Worm (Caenorhabditis elegans) whole organism, L1 larva: Measurements from ENCODE around the gene T13H5.1.

Experiments used
- aha-1 ChIP-seq: fragments of 150-350 bp; optimal IDR thresholded peaks from 2 replicates; lab custom pipeline; 2014; ENCODE audit warnings: missing biosample characterization, missing genetic modification characterization
- blmp-1 ChIP-seq: fragments of 150-350 bp; optimal IDR thresholded peaks from 2 replicates; lab custom pipeline; 2014; ENCODE audit warnings: missing biosample characterization, missing genetic modification characterization
- ceh-8 ChIP-seq: fragments of 200-800 bp; sonication (Bioruptor generic); optimal IDR thresholded peaks from 2 replicates; lab custom pipeline; 2018; ENCODE audit warnings: mild to moderate bottlenecking, missing genetic modification characterization, moderate library complexity, missing compliant biosample characterization
- ceh-82 ChIP-seq, 3 experiments: fragments of 150-350 bp in 1 of 3; sonication (generic microtip) in 2 of 3; optimal IDR thresholded peaks; 2 replicates each; lab custom pipeline; 2014 to 2017; ENCODE audit warnings: missing biosample characterization in 3 of 3, missing genetic modification characterization in 3 of 3
- ceh-90 ChIP-seq: sonication (generic microtip); optimal IDR thresholded peaks from 2 replicates; lab custom pipeline; 2016; ENCODE audit warnings: missing genetic modification characterization, missing compliant biosample characterization
- ces-1 ChIP-seq: fragments of 150-350 bp; optimal IDR thresholded peaks from 2 replicates; lab custom pipeline; 2014; ENCODE audit warnings: missing biosample characterization, missing genetic modification reagents, missing genetic modification characterization
- dpl-1 ChIP-seq, 3 experiments: fragments of 150-350 bp in 2 of 3; sonication (generic microtip) in 1 of 3; optimal IDR thresholded peaks; 2 replicates each; lab custom pipeline; 2014 to 2017; ENCODE audit warnings: missing biosample characterization in 3 of 3, missing genetic modification characterization in 3 of 3, missing genetic modification reagents in 3 of 3
- dsc-1 ChIP-seq: sonication (generic microtip); optimal IDR thresholded peaks from 2 replicates; lab custom pipeline; 2016; ENCODE audit warnings: mild to moderate bottlenecking, missing genetic modification characterization, missing compliant biosample characterization
- efl-1 ChIP-seq, 4 experiments: fragments of 150-350 bp; optimal IDR thresholded peaks in 3 of 4; peaks in 1 of 4; 1 replicate in 1 of 4; 2 replicates in 3 of 4; lab custom pipeline; 2014; ENCODE audit warnings: missing biosample characterization in 2 of 4, missing genetic modification characterization in 2 of 4, missing genetic modification reagents in 2 of 4
- elt-2 ChIP-seq: sonication (generic microtip); optimal IDR thresholded peaks from 2 replicates; lab custom pipeline; 2016; ENCODE audit warnings: missing genetic modification characterization, mild to moderate bottlenecking, inconsistent platforms, missing compliant biosample characterization, missing genetic modification reagents
- ets-5 ChIP-seq: fragments of 200-800 bp; sonication (Bioruptor generic); IDR thresholded peaks from 2 replicates; pipeline ENCODE4 v1.3.6; 2022; ENCODE audit warnings: missing genetic modification characterization, missing compliant biosample characterization
- fkh-4 ChIP-seq: sonication (generic microtip); optimal IDR thresholded peaks from 2 replicates; lab custom pipeline; 2016; ENCODE audit warnings: missing compliant biosample characterization, missing genetic modification characterization, borderline replicate concordance
- fkh-8 ChIP-seq: sonication (generic microtip); optimal IDR thresholded peaks from 2 replicates; lab custom pipeline; 2016; ENCODE audit warnings: mild to moderate bottlenecking, missing genetic modification characterization, missing compliant biosample characterization
- fos-1 ChIP-seq: fragments of 150-350 bp; optimal IDR thresholded peaks from 2 replicates; lab custom pipeline; 2014; ENCODE audit warnings: missing biosample characterization, missing genetic modification characterization
- hlh-4 ChIP-seq: sonication (generic microtip); optimal IDR thresholded peaks from 2 replicates; lab custom pipeline; 2016; ENCODE audit warnings: mild to moderate bottlenecking, missing genetic modification characterization, missing compliant biosample characterization
- jun-1 ChIP-seq: fragments of 150-350 bp; optimal IDR thresholded peaks from 2 replicates; lab custom pipeline; 2014; ENCODE audit warnings: missing biosample characterization, missing genetic modification reagents, missing genetic modification characterization
- lin-14 ChIP-seq: fragments of 200-800 bp; sonication (Bioruptor generic); optimal IDR thresholded peaks from 2 replicates; lab custom pipeline; 2018; ENCODE audit warnings: mild to moderate bottlenecking, missing genetic modification characterization, moderate library complexity, missing compliant biosample characterization
- lin-35 ChIP-seq, 2 experiments: fragments of 150-350 bp; optimal IDR thresholded peaks; 2 replicates each; lab custom pipeline; 2014; ENCODE audit warnings: missing biosample characterization in 2 of 2, missing genetic modification characterization in 2 of 2, missing genetic modification reagents in 2 of 2
- lsy-2 ChIP-seq, 2 experiments: fragments of 150-350 bp; optimal IDR thresholded peaks; 2 replicates each; lab custom pipeline; 2014; ENCODE audit warnings: missing biosample characterization in 2 of 2, missing genetic modification characterization in 2 of 2
- mab-9 ChIP-seq: fragments of 200-800 bp; sonication (Bioruptor generic); IDR thresholded peaks from 2 replicates; pipeline ENCODE4 v1.3.6; 2022; ENCODE audit warnings: missing genetic modification reagents, missing genetic modification characterization, missing compliant biosample characterization
- mdl-1 ChIP-seq, 2 experiments: fragments of 150-350 bp; optimal IDR thresholded peaks; 2 replicates each; lab custom pipeline; 2014 to 2017; ENCODE audit warnings: missing biosample characterization in 2 of 2, missing genetic modification characterization in 2 of 2, inconsistent platforms in 1 of 2
- nhr-11 ChIP-seq: fragments of 150-350 bp; optimal IDR thresholded peaks from 2 replicates; lab custom pipeline; 2014; ENCODE audit warnings: missing biosample characterization, missing genetic modification characterization
- nhr-12 ChIP-seq: sonication (generic microtip); optimal IDR thresholded peaks from 2 replicates; lab custom pipeline; 2017; ENCODE audit warnings: missing biosample characterization, missing genetic modification characterization
- nhr-20 ChIP-seq: sonication (generic microtip); optimal IDR thresholded peaks from 2 replicates; lab custom pipeline; 2016; ENCODE audit warnings: mild to moderate bottlenecking, missing genetic modification characterization, missing compliant biosample characterization
- nhr-71 ChIP-seq: sonication (generic microtip); optimal IDR thresholded peaks from 2 replicates; lab custom pipeline; 2016; ENCODE audit warnings: mild to moderate bottlenecking, missing genetic modification characterization, moderate library complexity, missing compliant biosample characterization
- nhr-90 ChIP-seq: sonication (generic microtip); optimal IDR thresholded peaks from 2 replicates; lab custom pipeline; 2016; ENCODE audit warnings: mild to moderate bottlenecking, missing genetic modification characterization, missing compliant biosample characterization; ENCODE audit not compliant: poor library complexity
- pag-3 ChIP-seq: sonication (generic microtip); optimal IDR thresholded peaks from 2 replicates; lab custom pipeline; 2017; ENCODE audit warnings: missing genetic modification characterization, mild to moderate bottlenecking, missing compliant biosample characterization, antibody characterized with exemption, borderline replicate concordance; ENCODE audit not compliant: insufficient read depth
- rnt-1 ChIP-seq: sonication (generic microtip); optimal IDR thresholded peaks from 2 replicates; lab custom pipeline; 2016; ENCODE audit warnings: mild to moderate bottlenecking, missing genetic modification characterization, moderate library complexity, missing compliant biosample characterization
- sox-4 ChIP-seq: sonication (generic microtip); optimal IDR thresholded peaks from 2 replicates; lab custom pipeline; 2016; ENCODE audit warnings: missing genetic modification characterization, missing compliant biosample characterization
- swsn-7 ChIP-seq: sonication (generic microtip); optimal IDR thresholded peaks from 2 replicates; lab custom pipeline; 2016; ENCODE audit warnings: missing genetic modification characterization, missing compliant biosample characterization
- unc-30 ChIP-seq: sonication (generic microtip); optimal IDR thresholded peaks from 2 replicates; lab custom pipeline; 2017; ENCODE audit warnings: missing biosample characterization, missing genetic modification characterization
- unc-98 ChIP-seq: fragments of 200-800 bp; sonication (Bioruptor generic); IDR thresholded peaks from 2 replicates; pipeline ENCODE4 v1.3.6; 2022; ENCODE audit warnings: missing genetic modification characterization, missing compliant biosample characterization
- vab-15 ChIP-seq: sonication (generic microtip); optimal IDR thresholded peaks from 2 replicates; lab custom pipeline; 2017; ENCODE audit warnings: missing genotype, mild to moderate bottlenecking, missing genetic modification characterization, missing compliant biosample characterization
- xbp-1 ChIP-seq: sonication (generic microtip); optimal IDR thresholded peaks from 2 replicates; lab custom pipeline; 2016; ENCODE audit warnings: missing genetic modification characterization, missing compliant biosample characterization
- zag-1 ChIP-seq: fragments of 150-350 bp; optimal IDR thresholded peaks from 2 replicates; lab custom pipeline; 2014; ENCODE audit warnings: missing biosample characterization, missing genetic modification characterization

T13H5.1 gene

DNA sequence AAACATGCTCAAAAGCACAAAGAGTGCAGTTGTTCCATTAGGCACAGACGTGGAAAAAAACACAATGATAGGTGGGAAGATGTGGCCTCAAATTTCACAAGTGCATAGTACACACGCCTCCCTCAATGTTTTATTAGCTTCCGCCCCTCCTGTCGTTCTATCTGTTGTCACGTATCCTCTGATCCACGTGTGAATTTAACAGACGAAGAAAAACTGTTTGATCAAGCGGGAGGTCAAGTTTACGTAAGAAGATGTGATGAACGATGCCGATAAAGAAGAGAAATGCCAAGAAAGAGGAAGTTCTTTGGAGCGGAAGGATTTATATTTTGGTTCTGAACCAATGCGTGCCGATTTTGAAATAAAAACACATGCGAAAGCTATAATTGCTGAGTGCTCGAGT is 58.1 kb downstream of the T13H5.1 start (continued):
- TF ChIP-seq lsy-2 (tag; optimal IDR thresholded peaks at IDR 0.05; lab: Kevin White, UChicago): no peak
- TF ChIP-seq rnt-1 (tag; lab: Kevin White, UChicago): no peak
- no peak for TF ChIP-seq nhr-90
- TF ChIP-seq aha-1: no peak
- peak; percentile 74 for TF ChIP-seq blmp-1 (tag; lab: Kevin White, UChicago)
- no peak for TF ChIP-seq vab-15 (tag; lab: Kevin White, UChicago)
- peak; percentile 61 for TF ChIP-seq lin-14 (GFP tag; lab: Kevin White, UChicago)
- no peak for TF ChIP-seq efl-1 (optimal IDR thresholded peaks at IDR 0.05; lab: Kevin White, UChicago)
- no peak for TF ChIP-seq efl-1 (GFP tag; optimal IDR thresholded peaks at IDR 0.05 in 1 of 2; lab: Kevin White, UChicago)
- no peak for TF ChIP-seq swsn-7 (tag; lab: Kevin White, UChicago)
- no peak for TF ChIP-seq ces-1 (GFP tag; lab: Kevin White, UChicago)
- no peak for TF ChIP-seq ceh-82 (tag; optimal IDR thresholded peaks at IDR 0.05; lab: Kevin White, UChicago)
- TF ChIP-seq zag-1: no peak
- TF ChIP-seq xbp-1 (tag; lab: Kevin White, UChicago): no peak
- no peak for TF ChIP-seq ceh-90 (tag; lab: Kevin White, UChicago)
- TF ChIP-seq fos-1: no peak
- no peak for TF ChIP-seq sox-4 (tag; lab: Kevin White, UChicago)
- TF ChIP-seq nhr-12: no peak
- no peak for TF ChIP-seq unc-98
- peak; percentile 48 for TF ChIP-seq nhr-20 (tag; lab: Kevin White, UChicago)

DNA sequence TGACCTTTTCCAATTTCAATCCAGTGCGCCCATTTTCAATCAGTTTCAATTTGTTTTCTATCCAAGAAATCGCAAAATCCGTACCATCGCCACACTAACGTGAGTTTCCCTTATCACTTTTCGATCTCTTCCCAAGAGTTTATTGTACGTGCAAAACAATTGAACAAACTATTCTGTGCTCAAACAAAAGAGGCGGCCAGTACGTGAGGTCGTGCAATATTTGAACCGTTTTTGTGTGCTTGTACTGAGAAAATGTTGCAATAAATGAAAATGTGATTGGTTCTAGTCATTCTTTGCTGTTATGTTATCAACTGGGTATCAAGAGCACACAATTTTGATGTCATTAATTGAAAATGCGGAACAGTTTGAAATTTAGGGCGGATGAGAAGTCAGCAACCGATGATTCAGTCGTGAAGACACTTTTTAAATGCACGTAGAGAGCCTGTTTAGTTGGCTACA is 59.2 kb downstream of the T13H5.1 start, which contains the start of gene F22B5.4:
Gene F22B5.4, plus strand, starts transcription at position 51 of the 459 bp plus-strand sequence.
- TF ChIP-seq elt-2 (tag; lab: Kevin White, UChicago) (peak; percentile 11), nhr-20 (tag; lab: Kevin White, UChicago) (peak; percentile 43), lin-35 (GFP tag; optimal IDR thresholded peaks at IDR 0.05; lab: Kevin White, UChicago) (peak in 1 of 2 experiments; percentile 26), blmp-1 (tag; lab: Kevin White, UChicago) (no peak), fkh-8 (tag; lab: Kevin White, UChicago) (no peak)

DNA sequence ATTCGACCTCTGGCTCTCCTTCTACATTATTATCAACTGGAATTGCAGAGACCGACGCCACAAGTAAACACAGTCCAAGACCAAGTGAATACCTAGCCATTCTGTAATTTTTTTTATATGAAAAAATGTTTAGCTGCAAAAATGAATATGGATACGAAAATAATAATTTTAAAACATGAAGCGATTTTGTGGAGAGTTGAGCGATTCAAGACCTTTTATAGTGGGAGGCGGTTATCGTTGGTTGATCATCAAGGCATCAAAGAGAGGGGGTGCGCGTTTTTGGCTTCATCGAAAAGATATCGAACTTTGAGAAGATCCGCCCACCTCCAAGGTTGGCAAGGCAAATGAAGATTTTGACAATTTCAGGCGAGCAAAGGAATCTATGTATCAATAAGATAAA is 62.1 kb downstream of the T13H5.1 start, which contains the start of gene cut-3:
Gene cut-3, minus strand, starts transcription at position 101 of the 400 bp plus-strand sequence.
- TF ChIP-seq unc-30 (tag; lab: Kevin White, UChicago) (no peak), ceh-82 (tag; optimal IDR thresholded peaks at IDR 0.05; lab: Kevin White, UChicago) (no peak), ceh-8 (GFP tag; lab: Kevin White, UChicago) (no peak), swsn-7 (tag; lab: Kevin White, UChicago) (no peak), nhr-11 (tag; lab: Kevin White, UChicago) (no peak)

DNA sequence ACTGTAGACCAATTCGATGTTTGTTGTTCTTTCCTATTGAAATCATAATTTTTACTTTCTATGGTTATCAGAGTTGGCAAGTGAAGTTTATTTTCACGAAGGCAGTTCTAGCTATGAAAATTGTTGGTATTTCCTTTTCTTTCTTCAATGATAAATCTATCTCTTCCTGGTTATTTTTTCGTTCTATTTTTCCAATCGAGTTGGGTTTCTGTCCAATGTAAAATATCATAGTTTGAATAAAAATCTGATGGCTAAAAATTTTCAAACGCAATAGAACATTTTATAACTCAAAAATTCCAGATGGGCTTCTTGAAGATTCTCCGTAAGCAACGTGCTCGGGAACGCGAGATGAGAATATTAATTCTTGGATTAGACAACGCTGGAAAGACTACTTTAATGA is 64.8 kb downstream of the T13H5.1 start, which contains the start of gene evl-20:
Gene evl-20, plus strand, starts transcription at position 301 of the 400 bp plus-strand sequence.
- TF ChIP-seq pag-3 (tag; lab: Kevin White, UChicago) (no peak), nhr-71 (tag; lab: Kevin White, UChicago) (no peak), dpl-1 (GFP tag; optimal IDR thresholded peaks at IDR 0.05; lab: Kevin White, UChicago) (no peak), mdl-1 (tag; optimal IDR thresholded peaks at IDR 0.05; lab: Kevin White, UChicago) (no peak), dsc-1 (tag; lab: Kevin White, UChicago) (no peak), ets-5 (no peak), jun-1 (tag; lab: Kevin White, UChicago) (no peak), mab-9 (GFP tag; lab: Robert Waterston, UW) (no peak), elt-2 (tag; lab: Kevin White, UChicago) (no peak), hlh-4 (tag; lab: Kevin White, UChicago) (no peak), fkh-4 (tag; lab: Kevin White, UChicago) (no peak)
